Worm (Caenorhabditis elegans) whole organism, young adult: ENCODE results near the gene cyn-8.

Source experiments
- B0019.2 ChIP-seq: fragments of 200-800 bp; sonication (Bioruptor generic); conservative IDR thresholded peaks from 2 replicates; pipeline ENCODE4 v1.3.6; 2022; ENCODE audit warnings: missing genetic modification reagents, missing genetic modification characterization, missing compliant biosample characterization
- B0261.1 ChIP-seq: sonication (generic microtip); optimal IDR thresholded peaks from 2 replicates; lab custom pipeline; 2016; ENCODE audit warnings: mild to moderate bottlenecking, missing genetic modification characterization, moderate library complexity, missing compliant biosample characterization
- B0336.3 ChIP-seq: fragments of 200-800 bp; sonication (Bioruptor generic); IDR thresholded peaks from 2 replicates; pipeline ENCODE4 v1.3.6; 2022; ENCODE audit warnings: missing genetic modification characterization, missing compliant biosample characterization
- C17E4.6 ChIP-seq: fragments of 200-800 bp; sonication (Bioruptor generic); IDR thresholded peaks from 2 replicates; pipeline ENCODE4 v1.3.6; 2022; ENCODE audit warnings: missing genetic modification reagents, missing genetic modification characterization, missing compliant biosample characterization
- F33H1.4 ChIP-seq: fragments of 200-800 bp; sonication (Bioruptor generic); IDR thresholded peaks from 2 replicates; pipeline ENCODE4 v1.3.6; 2022; ENCODE audit warnings: missing genetic modification reagents, missing genetic modification characterization, missing compliant biosample characterization
- T07F8.4 ChIP-seq: sonication (generic microtip); optimal IDR thresholded peaks from 2 replicates; lab custom pipeline; 2016; ENCODE audit warnings: mild to moderate bottlenecking, missing genetic modification characterization, moderate library complexity, missing compliant biosample characterization
- Y53F4B.3 ChIP-seq: fragments of 200-800 bp; sonication (Bioruptor generic); IDR thresholded peaks from 2 replicates; pipeline ENCODE4 v1.3.6; 2022; ENCODE audit warnings: missing genetic modification reagents, missing genetic modification characterization, missing compliant biosample characterization
- Y53G8AR.9 ChIP-seq: fragments of 200-800 bp; sonication (Bioruptor generic); conservative IDR thresholded peaks from 2 replicates; pipeline ENCODE4 v1.3.6; 2022; ENCODE audit warnings: missing genetic modification reagents, missing genetic modification characterization, missing compliant biosample characterization
- ZK185.1 ChIP-seq: sonication (generic microtip); optimal IDR thresholded peaks from 2 replicates; lab custom pipeline; 2016; ENCODE audit warnings: mild to moderate bottlenecking, missing genetic modification characterization, missing compliant biosample characterization; ENCODE audit not compliant: poor library complexity, severe bottlenecking
- akir-1 ChIP-seq: fragments of 200-800 bp; sonication (Bioruptor generic); optimal IDR thresholded peaks from 2 replicates; lab custom pipeline; 2018; ENCODE audit warnings: mild to moderate bottlenecking, missing genetic modification characterization, moderate library complexity, missing compliant biosample characterization
- athp-1 ChIP-seq: sonication (generic microtip); optimal IDR thresholded peaks from 2 replicates; lab custom pipeline; 2017; ENCODE audit warnings: mild to moderate bottlenecking, missing genetic modification characterization, missing compliant biosample characterization
- attf-5 ChIP-seq: fragments of 200-800 bp; sonication (Bioruptor generic); optimal IDR thresholded peaks from 2 replicates; lab custom pipeline; 2018; ENCODE audit warnings: mild to moderate bottlenecking, missing genetic modification characterization, missing compliant biosample characterization
- ccch-3 ChIP-seq: fragments of 200-800 bp; sonication (Bioruptor generic); optimal IDR thresholded peaks from 2 replicates; lab custom pipeline; 2018; ENCODE audit warnings: mild to moderate bottlenecking, missing genetic modification characterization, missing compliant biosample characterization
- ceh-100 ChIP-seq: fragments of 200-800 bp; sonication (Bioruptor generic); IDR thresholded peaks from 2 replicates; pipeline ENCODE4 v1.3.6; 2022; ENCODE audit warnings: missing genetic modification reagents, missing genetic modification characterization, missing compliant biosample characterization
- ceh-58 ChIP-seq: fragments of 200-800 bp; sonication (Bioruptor generic); IDR thresholded peaks from 2 replicates; pipeline ENCODE4 v1.3.6; 2022; ENCODE audit warnings: missing genetic modification characterization, missing compliant biosample characterization
- ceh-79 ChIP-seq: sonication (generic microtip); optimal IDR thresholded peaks from 2 replicates; lab custom pipeline; 2017; ENCODE audit warnings: mild to moderate bottlenecking, missing genetic modification characterization, missing compliant biosample characterization
- ceh-91 ChIP-seq: fragments of 200-800 bp; sonication (Bioruptor generic); IDR thresholded peaks from 2 replicates; pipeline ENCODE4 v1.3.6; 2022; ENCODE audit warnings: missing genetic modification reagents, missing genetic modification characterization, missing compliant biosample characterization
- chd-7 ChIP-seq: sonication (generic microtip); optimal IDR thresholded peaks from 2 replicates; lab custom pipeline; 2016; ENCODE audit warnings: mild to moderate bottlenecking, missing genetic modification characterization, moderate library complexity, missing compliant biosample characterization
- die-1 ChIP-seq: sonication (generic microtip); optimal IDR thresholded peaks from 2 replicates; lab custom pipeline; 2016; ENCODE audit warnings: missing genotype, mild to moderate bottlenecking, missing genetic modification characterization, missing compliant biosample characterization
- dox-1 ChIP-seq: fragments of 200-800 bp; sonication (Bioruptor generic); IDR thresholded peaks from 2 replicates; pipeline ENCODE4 v1.3.6; 2022; ENCODE audit warnings: missing genetic modification reagents, missing genetic modification characterization, missing compliant biosample characterization
- egl-18 ChIP-seq: fragments of 200-800 bp; sonication (Bioruptor generic); IDR thresholded peaks from 2 replicates; pipeline ENCODE4 v1.3.6; 2022; ENCODE audit warnings: missing genetic modification reagents, missing genetic modification characterization, missing compliant biosample characterization
- egl-44 ChIP-seq: fragments of 200-800 bp; sonication (Bioruptor generic); IDR thresholded peaks from 2 replicates; pipeline ENCODE4 v1.3.6; 2022; ENCODE audit warnings: missing genetic modification reagents, missing genetic modification characterization, missing compliant biosample characterization
- egrh-3 ChIP-seq: fragments of 200-800 bp; sonication (Bioruptor generic); IDR thresholded peaks from 2 replicates; pipeline ENCODE4 v1.3.6; 2022; ENCODE audit warnings: missing genetic modification reagents, missing genetic modification characterization, missing compliant biosample characterization
- ekl-4 ChIP-seq: fragments of 200-800 bp; sonication (Bioruptor generic); IDR thresholded peaks from 2 replicates; pipeline ENCODE4 v1.3.6; 2022; ENCODE audit warnings: missing genetic modification reagents, missing genetic modification characterization, missing compliant biosample characterization
- gei-17 ChIP-seq: fragments of 200-800 bp; sonication (Bioruptor generic); optimal IDR thresholded peaks from 2 replicates; lab custom pipeline; 2018; ENCODE audit warnings: mild to moderate bottlenecking, missing genetic modification characterization, missing compliant biosample characterization
- him-1 ChIP-seq: sonication (generic microtip); optimal IDR thresholded peaks from 2 replicates; lab custom pipeline; 2016; ENCODE audit warnings: missing genotype, missing genetic modification reagents, missing genetic modification characterization, missing compliant biosample characterization
- hlh-12 ChIP-seq: sonication (generic microtip); optimal IDR thresholded peaks from 2 replicates; lab custom pipeline; 2016; ENCODE audit warnings: missing genetic modification characterization, missing compliant biosample characterization
- hlh-26 ChIP-seq: fragments of 200-800 bp; sonication (Bioruptor generic); conservative IDR thresholded peaks from 2 replicates; pipeline ENCODE4 v1.3.6; 2022; ENCODE audit warnings: missing genetic modification reagents, missing genetic modification characterization, missing compliant biosample characterization
- hmg-1.2 ChIP-seq: fragments of 200-800 bp; sonication (Bioruptor generic); IDR thresholded peaks from 2 replicates; pipeline ENCODE4 v1.3.6; 2022; ENCODE audit warnings: missing genetic modification reagents, missing genetic modification characterization, missing compliant biosample characterization
- hsf-1 ChIP-seq: fragments of 200-800 bp; sonication (Bioruptor generic); IDR thresholded peaks from 2 replicates; pipeline ENCODE4 v1.3.6; 2022; ENCODE audit warnings: missing genetic modification reagents, missing genetic modification characterization, missing compliant biosample characterization
- lin-35 ChIP-seq, 3 experiments: fragments of 150-350 bp in 2 of 3; sonication (generic microtip) in 1 of 3; optimal IDR thresholded peaks; 2 replicates each; lab custom pipeline; 2014 to 2018; ENCODE audit warnings: missing biosample characterization in 3 of 3, missing genetic modification characterization in 3 of 3, missing genetic modification reagents in 3 of 3
- lin-54 ChIP-seq: fragments of 200-800 bp; sonication (Bioruptor generic); optimal IDR thresholded peaks from 2 replicates; lab custom pipeline; 2018; ENCODE audit warnings: mild to moderate bottlenecking, missing genetic modification characterization, missing compliant biosample characterization
- madf-10 ChIP-seq: sonication (generic microtip); optimal IDR thresholded peaks from 2 replicates; lab custom pipeline; 2016; ENCODE audit warnings: mild to moderate bottlenecking, missing genetic modification characterization, missing compliant biosample characterization
- mxl-1 ChIP-seq: sonication (generic microtip); optimal IDR thresholded peaks from 2 replicates; lab custom pipeline; 2016; ENCODE audit warnings: missing genetic modification characterization, missing compliant biosample characterization
- nfyb-1 ChIP-seq: fragments of 200-800 bp; sonication (Bioruptor generic); IDR thresholded peaks from 2 replicates; pipeline ENCODE4 v1.3.6; 2022; ENCODE audit warnings: missing genetic modification reagents, missing genetic modification characterization, missing compliant biosample characterization
- rec-8 ChIP-seq, 2 experiments: sonication (generic microtip); optimal IDR thresholded peaks; 2 replicates each; lab custom pipeline; 2016; ENCODE audit warnings: mild to moderate bottlenecking in 2 of 2, missing genetic modification characterization in 2 of 2, missing genetic modification reagents in 2 of 2, missing genotype in 2 of 2, missing biosample characterization in 1 of 2, missing compliant biosample characterization in 1 of 2, moderate library complexity in 1 of 2
- repo-1 ChIP-seq: sonication (generic microtip); optimal IDR thresholded peaks from 2 replicates; lab custom pipeline; 2017; ENCODE audit warnings: mild to moderate bottlenecking, missing genetic modification characterization, missing compliant biosample characterization
- sdz-38 ChIP-seq: sonication (generic microtip); optimal IDR thresholded peaks from 2 replicates; lab custom pipeline; 2016; ENCODE audit warnings: missing genotype, missing genetic modification characterization, missing compliant biosample characterization
- sea-2 ChIP-seq: fragments of 200-800 bp; sonication (Bioruptor generic); IDR thresholded peaks from 2 replicates; pipeline ENCODE4 v1.3.6; 2022; ENCODE audit warnings: missing genetic modification characterization, missing compliant biosample characterization
- snpc-4 ChIP-seq, 5 experiments: fragments of 150-350 bp in 1 of 5; sonication (generic microtip) in 4 of 5; optimal IDR thresholded peaks; 2 replicates each; lab custom pipeline; 2014 to 2018; ENCODE audit warnings: missing genetic modification characterization in 5 of 5, missing biosample characterization in 3 of 5, antibody characterized with exemption in 2 of 5, mild to moderate bottlenecking in 2 of 5, missing compliant biosample characterization in 2 of 5, missing genotype in 2 of 5, moderate library complexity in 2 of 5, missing genetic modification reagents in 1 of 5
- sptf-2 ChIP-seq: fragments of 200-800 bp; sonication (Bioruptor generic); optimal IDR thresholded peaks from 2 replicates; lab custom pipeline; 2018; ENCODE audit warnings: mild to moderate bottlenecking, missing genetic modification characterization, missing compliant biosample characterization
- unc-62 ChIP-seq: fragments of 150-350 bp; optimal IDR thresholded peaks from 2 replicates; lab custom pipeline; 2014; ENCODE audit warnings: missing biosample characterization, missing genetic modification reagents, missing genetic modification characterization
- zfh-2 ChIP-seq: fragments of 200-800 bp; sonication (Bioruptor generic); conservative IDR thresholded peaks from 2 replicates; pipeline ENCODE4 v1.3.6; 2022; ENCODE audit warnings: missing genetic modification reagents, missing genetic modification characterization, missing compliant biosample characterization
- ztf-18 ChIP-seq: sonication (generic microtip); optimal IDR thresholded peaks from 2 replicates; lab custom pipeline; 2016; ENCODE audit warnings: missing genotype, mild to moderate bottlenecking, missing genetic modification characterization, missing compliant biosample characterization
- ztf-25 ChIP-seq: fragments of 200-800 bp; sonication (Bioruptor generic); IDR thresholded peaks from 2 replicates; pipeline ENCODE4 v1.3.6; 2022; ENCODE audit warnings: missing genetic modification reagents, missing genetic modification characterization, missing compliant biosample characterization
- ztf-26 ChIP-seq: sonication (generic microtip); optimal IDR thresholded peaks from 2 replicates; lab custom pipeline; 2017; ENCODE audit warnings: missing genetic modification characterization, missing compliant biosample characterization

The cyn-8 gene

ce11 chrX:8921221-8921620 is 10.1 kb downstream of the cyn-8 start:
- no peak for TF ChIP-seq C17E4.6
- no peak for TF ChIP-seq gei-17 (GFP tag; lab: Kevin White, UChicago)
- TF ChIP-seq madf-10 (tag; lab: Kevin White, UChicago), result no peak
- no peak for TF ChIP-seq lin-54 (GFP tag; lab: Kevin White, UChicago)
- TF ChIP-seq lin-35 (GFP tag; optimal IDR thresholded peaks at IDR 0.05; lab: Kevin White, UChicago), result no peak
- TF ChIP-seq hsf-1 (GFP tag; lab: Robert Waterston, UW), result no peak
- no peak for TF ChIP-seq ekl-4
- no peak for TF ChIP-seq sdz-38 (tag; lab: Kevin White, UChicago)
- TF ChIP-seq ztf-18 (tag; lab: Kevin White, UChicago), result no peak
- TF ChIP-seq egl-18 (GFP tag; lab: Robert Waterston, UW), result no peak
- no peak for TF ChIP-seq ztf-25 (GFP tag; lab: Robert Waterston, UW)
- TF ChIP-seq sptf-2 (GFP tag; lab: Kevin White, UChicago), result no peak
- TF ChIP-seq dox-1 (GFP tag; lab: Robert Waterston, UW), result no peak
- TF ChIP-seq ccch-3, result no peak
- no peak for TF ChIP-seq B0019.2 (GFP tag; lab: Robert Waterston, UW)
- no peak for TF ChIP-seq sea-2 (GFP tag; lab: Robert Waterston, UW)
- no peak for TF ChIP-seq Y53F4B.3 (GFP tag; lab: Robert Waterston, UW)
- TF ChIP-seq akir-1 (GFP tag; lab: Kevin White, UChicago), result no peak
- no peak for TF ChIP-seq Y53G8AR.9 (GFP tag; lab: Robert Waterston, UW)
- TF ChIP-seq rec-8 (tag; optimal IDR thresholded peaks at IDR 0.05; lab: Kevin White, UChicago), result no peak

- TF ChIP-seq mxl-1 (tag; lab: Kevin White, UChicago) (no peak), Y53F4B.3 (GFP tag; lab: Robert Waterston, UW) (no peak), athp-1 (tag; lab: Kevin White, UChicago) (no peak), sptf-2 (GFP tag; lab: Kevin White, UChicago) (no peak), T07F8.4 (tag; lab: Kevin White, UChicago) (no peak), hlh-12 (tag; lab: Kevin White, UChicago) (no peak), hlh-26 (GFP tag; lab: Robert Waterston, UW) (no peak), B0019.2 (GFP tag; lab: Robert Waterston, UW) (no peak), egl-44 (GFP tag; lab: Robert Waterston, UW) (peak; percentile 38; the same call in 1 of the 2 replicates), nfyb-1 (GFP tag; lab: Robert Waterston, UW) (no peak), ekl-4 (no peak), gei-17 (GFP tag; lab: Kevin White, UChicago) (no peak), ceh-79 (tag; lab: Kevin White, UChicago) (no peak), die-1 (tag; lab: Kevin White, UChicago) (peak; percentile 60), lin-54 (GFP tag; lab: Kevin White, UChicago) (no peak), hmg-1.2 (peak; percentile 58; the same call in 1 of the 2 replicates), madf-10 (tag; lab: Kevin White, UChicago) (peak; percentile 27), egrh-3 (GFP tag; lab: Robert Waterston, UW) (no peak), ceh-91 (no peak), snpc-4 (GFP tag; optimal IDR thresholded peaks at IDR 0.05; lab: Kevin White, UChicago) (peak; percentile 44), snpc-4 (tag; optimal IDR thresholded peaks at IDR 0.05; lab: Kevin White, UChicago) (no peak), akir-1 (GFP tag; lab: Kevin White, UChicago) (no peak), ceh-58 (GFP tag; lab: Robert Waterston, UW) (no peak), him-1 (tag; lab: Kevin White, UChicago) (peak; percentile 50), B0261.1 (tag; lab: Kevin White, UChicago) (peak; percentile 83), chd-7 (tag; lab: Kevin White, UChicago) (no peak), B0336.3 (GFP tag; lab: Robert Waterston, UW) (no peak), dox-1 (GFP tag; lab: Robert Waterston, UW) (no peak), attf-5 (GFP tag; lab: Kevin White, UChicago) (no peak), ZK185.1 (tag; lab: Kevin White, UChicago) (peak; percentile 3), unc-62 (no peak), ceh-100 (GFP tag; lab: Robert Waterston, UW) (no peak), repo-1 (tag; lab: Kevin White, UChicago) (no peak), ztf-26 (no peak), zfh-2 (no peak), F33H1.4 (GFP tag; lab: Robert Waterston, UW) (no peak)
These were observed 14.3 kb downstream of the cyn-8 start for ce11 chrX:8925443-8925842.
